Fruit fly (Drosophila melanogaster): ENCODE data around the gene RpS17.

RpS17 gene

dm6 chr3L:9400697-9401353 is 28.8 kb downstream of the RpS17 start:
- TF ChIP-seq h (optimal IDR thresholded peaks at IDR 0.05), result no peak
- no peak for TF ChIP-seq psq (optimal IDR thresholded peaks at IDR 0.05)
- no peak for TF ChIP-seq insv (optimal IDR thresholded peaks at IDR 0.05)
- no peak for TF ChIP-seq Myc (optimal IDR thresholded peaks at IDR 0.05)
- no peak for TF ChIP-seq ttk (optimal IDR thresholded peaks at IDR 0.05)
- no peak for TF ChIP-seq Sin3A (optimal IDR thresholded peaks at IDR 0.05)

- no peak for TF ChIP-seq h (optimal IDR thresholded peaks at IDR 0.05)
- no peak for TF ChIP-seq psq (optimal IDR thresholded peaks at IDR 0.05)
- no peak for TF ChIP-seq insv (optimal IDR thresholded peaks at IDR 0.05)
- no peak for TF ChIP-seq ttk (optimal IDR thresholded peaks at IDR 0.05)
- TF ChIP-seq Sin3A (optimal IDR thresholded peaks at IDR 0.05), result no peak
- TF ChIP-seq Myc (optimal IDR thresholded peaks at IDR 0.05), result no peak
Measured at dm6 chr3L:9399855-9400254, 29.8 kb downstream of the RpS17 start.

- TF ChIP-seq insv (optimal IDR thresholded peaks at IDR 0.05) (no peak), Myc (optimal IDR thresholded peaks at IDR 0.05) (no peak), h (optimal IDR thresholded peaks at IDR 0.05) (no peak), psq (optimal IDR thresholded peaks at IDR 0.05) (no peak), ttk (optimal IDR thresholded peaks at IDR 0.05) (no peak), Sin3A (optimal IDR thresholded peaks at IDR 0.05) (no peak)
Measured at dm6 chr3L:9399013-9399750, 30.4 kb downstream of the RpS17 start, which contains the start of gene CG4080. TSS of gene CG4080 (minus strand) at chr3L:9399227.

- TF ChIP-seq psq (optimal IDR thresholded peaks at IDR 0.05) (no peak), Sin3A (optimal IDR thresholded peaks at IDR 0.05) (no peak), ttk (optimal IDR thresholded peaks at IDR 0.05) (no peak), h (optimal IDR thresholded peaks at IDR 0.05) (no peak), insv (optimal IDR thresholded peaks at IDR 0.05) (no peak), Myc (optimal IDR thresholded peaks at IDR 0.05) (no peak)
Measured at dm6 chr3L:9398435-9398981, 31.1 kb downstream of the RpS17 start.

- no peak for TF ChIP-seq psq (optimal IDR thresholded peaks at IDR 0.05)
- TF ChIP-seq ttk (optimal IDR thresholded peaks at IDR 0.05), result no peak
- no peak for TF ChIP-seq Myc (optimal IDR thresholded peaks at IDR 0.05)
- TF ChIP-seq insv (optimal IDR thresholded peaks at IDR 0.05), result no peak
- TF ChIP-seq h (optimal IDR thresholded peaks at IDR 0.05), result no peak
- TF ChIP-seq Sin3A (optimal IDR thresholded peaks at IDR 0.05), result no peak
Measured at dm6 chr3L:9398028-9398427, 31.6 kb downstream of the RpS17 start.

- TF ChIP-seq h (optimal IDR thresholded peaks at IDR 0.05) (no peak), ttk (optimal IDR thresholded peaks at IDR 0.05) (no peak), insv (optimal IDR thresholded peaks at IDR 0.05) (no peak), psq (optimal IDR thresholded peaks at IDR 0.05) (no peak), Myc (optimal IDR thresholded peaks at IDR 0.05) (no peak), Sin3A (optimal IDR thresholded peaks at IDR 0.05) (no peak)
Measured at dm6 chr3L:9397156-9397555, 32.5 kb downstream of the RpS17 start.

- no peak for TF ChIP-seq Myc (optimal IDR thresholded peaks at IDR 0.05)
- TF ChIP-seq psq (optimal IDR thresholded peaks at IDR 0.05), result no peak
- TF ChIP-seq insv (optimal IDR thresholded peaks at IDR 0.05), result no peak
- no peak for TF ChIP-seq h (optimal IDR thresholded peaks at IDR 0.05)
- TF ChIP-seq ttk (optimal IDR thresholded peaks at IDR 0.05), result no peak
Measured at dm6 chr3L:9396704-9397103, 32.9 kb downstream of the RpS17 start.

dm6 chr3L:9396038-9396437 is 33.6 kb downstream of the RpS17 start:
- TF ChIP-seq Sin3A (optimal IDR thresholded peaks at IDR 0.05), result no peak
- no peak for TF ChIP-seq h (optimal IDR thresholded peaks at IDR 0.05)
- TF ChIP-seq psq (optimal IDR thresholded peaks at IDR 0.05), result no peak
- TF ChIP-seq insv (optimal IDR thresholded peaks at IDR 0.05), result no peak
- TF ChIP-seq Myc (optimal IDR thresholded peaks at IDR 0.05), result no peak
- no peak for TF ChIP-seq ttk (optimal IDR thresholded peaks at IDR 0.05)

dm6 chr3L:9391340-9391980 is 38.2 kb downstream of the RpS17 start:
- no peak for TF ChIP-seq psq (optimal IDR thresholded peaks at IDR 0.05)
- no peak for TF ChIP-seq insv (optimal IDR thresholded peaks at IDR 0.05)
- no peak for TF ChIP-seq h (optimal IDR thresholded peaks at IDR 0.05)
- no peak for TF ChIP-seq Sin3A (optimal IDR thresholded peaks at IDR 0.05)
- no peak for TF ChIP-seq Myc (optimal IDR thresholded peaks at IDR 0.05)
- TF ChIP-seq ttk (optimal IDR thresholded peaks at IDR 0.05), result no peak

dm6 chr3L:9384445-9385079 is 45.1 kb downstream of the RpS17 start:
- TF ChIP-seq psq (optimal IDR thresholded peaks at IDR 0.05) (no peak), Sin3A (optimal IDR thresholded peaks at IDR 0.05) (no peak), Myc (optimal IDR thresholded peaks at IDR 0.05) (no peak), h (optimal IDR thresholded peaks at IDR 0.05) (no peak), ttk (optimal IDR thresholded peaks at IDR 0.05) (no peak), insv (optimal IDR thresholded peaks at IDR 0.05) (no peak)

dm6 chr3L:9383345-9384075 is 46.1 kb downstream of the RpS17 start, which contains the start of gene Hsp27:
TSS of gene Hsp27 (plus strand) at chr3L:9384063.
- no peak for TF ChIP-seq Sin3A (optimal IDR thresholded peaks at IDR 0.05)
- TF ChIP-seq insv (optimal IDR thresholded peaks at IDR 0.05), result no peak
- no peak for TF ChIP-seq psq (optimal IDR thresholded peaks at IDR 0.05)
- no peak for TF ChIP-seq Myc (optimal IDR thresholded peaks at IDR 0.05)
- TF ChIP-seq h (optimal IDR thresholded peaks at IDR 0.05), result no peak
- no peak for TF ChIP-seq ttk (optimal IDR thresholded peaks at IDR 0.05)

All from Kc167 (cell line).